Fruit fly (Drosophila melanogaster) S2 (cell line): ENCODE measurements around the gene CG5783.

Source experiments
- CG8478 ChIP-seq: fragments of >200 bp; optimal IDR thresholded peaks from 2 replicates; lab custom pipeline; 2018
- CTCF ChIP-seq, 2 experiments: fragments of >200 bp; optimal IDR thresholded peaks; 2 replicates each; lab custom pipeline; 2018

dm6 chr2L:18151826-18152138 is 4.1 kb upstream of the CG5783 start:
- no peak for TF ChIP-seq CTCF (optimal IDR thresholded peaks at IDR 0.05; lab: Kevin White, UChicago)
- TF ChIP-seq CG8478 (lab: Kevin White, UChicago): no peak
